Fruit fly (Drosophila melanogaster) whole organism, wandering third instar larva: Measurements from ENCODE around the gene Vha16-5.

ENCODE experiments used
- Abd-B ChIP-seq: fragments of >200 bp; optimal IDR thresholded peaks from 2 replicates; lab custom pipeline; 2017; ENCODE audit warnings: missing biosample characterization, missing genetic modification characterization
- CG32264 ChIP-seq: fragments of 200-800 bp; sonication (Bioruptor generic); optimal IDR thresholded peaks from 2 replicates; lab custom pipeline; 2016; ENCODE audit warnings: missing biosample characterization, missing genetic modification characterization
- CG9705 ChIP-seq: fragments of 200-800 bp; sonication (Bioruptor generic); optimal IDR thresholded peaks from 2 replicates; lab custom pipeline; 2018; ENCODE audit warnings: missing biosample characterization, mild to moderate bottlenecking, missing genetic modification characterization
- CrebA ChIP-seq: fragments of 200-800 bp; sonication (Bioruptor generic); optimal IDR thresholded peaks from 2 replicates; lab custom pipeline; 2016; ENCODE audit warnings: missing biosample characterization, mild to moderate bottlenecking, missing genetic modification characterization, borderline replicate concordance
- Dfd ChIP-seq: fragments of >200 bp; optimal IDR thresholded peaks from 2 replicates; lab custom pipeline; 2017; ENCODE audit warnings: missing biosample characterization, missing genetic modification characterization
- Dif ChIP-seq: fragments of 200-275, 200-300 bp; sonication (Bioruptor generic); optimal IDR thresholded peaks from 2 replicates; lab custom pipeline; 2018; ENCODE audit warnings: missing biosample characterization, missing genetic modification characterization; ENCODE audit not compliant: partially characterized antibody
- GATAd ChIP-seq: sonication (Bioruptor generic); optimal IDR thresholded peaks from 2 replicates; lab custom pipeline; 2016; ENCODE audit warnings: missing biosample characterization, missing genetic modification characterization
- HLH106 ChIP-seq: fragments of 200-800 bp; optimal IDR thresholded peaks from 3 replicates; lab custom pipeline; 2019; ENCODE audit warnings: missing biosample characterization, mild to moderate bottlenecking, missing genetic modification characterization, moderate library complexity
- Hnf4 ChIP-seq: fragments of 200-800 bp; sonication (Bioruptor generic); optimal IDR thresholded peaks from 2 replicates; lab custom pipeline; 2016; ENCODE audit warnings: missing biosample characterization, mild to moderate bottlenecking, missing genetic modification characterization
- Hr78 ChIP-seq: fragments of >200 bp; optimal IDR thresholded peaks from 2 replicates; lab custom pipeline; 2017; ENCODE audit warnings: missing biosample characterization, missing genetic modification characterization
- Hr83 ChIP-seq: fragments of 200-300 bp; sonication (Bioruptor generic); optimal IDR thresholded peaks from 2 replicates; lab custom pipeline; 2016; ENCODE audit warnings: missing biosample characterization, mild to moderate bottlenecking, missing genetic modification characterization, moderate library complexity; ENCODE audit not compliant: poor library complexity, severe bottlenecking
- Jra ChIP-seq: sonication (Bioruptor generic); optimal IDR thresholded peaks from 2 replicates; lab custom pipeline; 2016; ENCODE audit warnings: missing biosample characterization, missing genetic modification characterization
- Mio ChIP-seq: sonication (Bioruptor generic); optimal IDR thresholded peaks from 2 replicates; lab custom pipeline; 2016; ENCODE audit warnings: missing biosample characterization, missing genetic modification characterization
- Myc ChIP-seq: fragments of >200 bp; optimal IDR thresholded peaks from 2 replicates; lab custom pipeline; 2017
- N ChIP-seq: fragments of >200 bp; optimal IDR thresholded peaks from 2 replicates; lab custom pipeline; 2018; ENCODE audit warnings: missing biosample characterization, missing external identifiers, missing genetic modification characterization
- OdsH ChIP-seq: fragments of 200-800 bp; sonication (Bioruptor generic); optimal IDR thresholded peaks from 2 replicates; lab custom pipeline; 2016; ENCODE audit warnings: missing biosample characterization, mild to moderate bottlenecking, missing genetic modification characterization
- Rel ChIP-seq, 2 experiments: fragments of 200-800 bp; sonication (Bioruptor generic) in 1 of 2; optimal IDR thresholded peaks; 2 replicates in 1 of 2; 3 replicates in 1 of 2; lab custom pipeline; 2016 to 2019; ENCODE audit warnings: mild to moderate bottlenecking in 2 of 2, missing biosample characterization in 2 of 2, missing genetic modification characterization in 2 of 2, moderate library complexity in 1 of 2
- Sp1 ChIP-seq: fragments of 200-800 bp; sonication (Bioruptor generic); optimal IDR thresholded peaks from 3 replicates; lab custom pipeline; 2019; ENCODE audit warnings: missing biosample characterization, mild to moderate bottlenecking, missing genetic modification characterization, moderate library complexity
- Vsx2 ChIP-seq: fragments of 200-300, 225-300 bp; sonication (Bioruptor generic); optimal IDR thresholded peaks from 2 replicates; lab custom pipeline; 2018; ENCODE audit warnings: missing biosample characterization, missing genetic modification characterization; ENCODE audit not compliant: partially characterized antibody
- br ChIP-seq: fragments of 200-800 bp; sonication (Bioruptor generic); optimal IDR thresholded peaks from 2 replicates; lab custom pipeline; 2016; ENCODE audit warnings: missing biosample characterization, missing genetic modification characterization
- brk ChIP-seq: fragments of 200-800 bp; sonication (Bioruptor generic); optimal IDR thresholded peaks from 2 replicates; lab custom pipeline; 2016; ENCODE audit warnings: missing biosample characterization, mild to moderate bottlenecking, missing genetic modification characterization
- dl ChIP-seq, 2 experiments: fragments of 175-275, 200-275 bp in 1 of 2; fragments of 200-275 bp in 1 of 2; sonication (Bioruptor generic); optimal IDR thresholded peaks; lab custom pipeline; 2018; ENCODE audit warnings: mild to moderate bottlenecking in 2 of 2, missing biosample characterization in 2 of 2, missing genetic modification characterization in 2 of 2, moderate library complexity in 2 of 2; ENCODE audit not compliant: partially characterized antibody in 2 of 2, insufficient read depth in 1 of 2
- dmrt93B ChIP-seq: fragments of 200-800 bp; sonication (Bioruptor generic); optimal IDR thresholded peaks from 2 replicates; lab custom pipeline; 2018; ENCODE audit warnings: missing biosample characterization, mild to moderate bottlenecking, missing genetic modification characterization
- dsf ChIP-seq: sonication (Bioruptor generic); optimal IDR thresholded peaks from 2 replicates; lab custom pipeline; 2016; ENCODE audit warnings: missing biosample characterization, missing genetic modification characterization, borderline replicate concordance
- ey ChIP-seq: fragments of 200-800 bp; sonication (Bioruptor generic); optimal IDR thresholded peaks from 2 replicates; lab custom pipeline; 2016; ENCODE audit warnings: missing biosample characterization, missing genetic modification characterization
- foxo ChIP-seq, 2 experiments: fragments of 200-800 bp; sonication (Bioruptor generic); optimal IDR thresholded peaks; 2 replicates in 1 of 2; 3 replicates in 1 of 2; lab custom pipeline; 2016 to 2017; ENCODE audit warnings: missing biosample characterization in 2 of 2, missing genetic modification characterization in 2 of 2
- fru ChIP-seq: fragments of 200-800 bp; sonication (Bioruptor generic); optimal IDR thresholded peaks from 3 replicates; lab custom pipeline; 2016; ENCODE audit warnings: missing biosample characterization, mild to moderate bottlenecking, missing genetic modification characterization
- h ChIP-seq: fragments of 200-800 bp; sonication (Bioruptor generic); optimal IDR thresholded peaks from 3 replicates; lab custom pipeline; 2016; ENCODE audit warnings: missing biosample characterization, mild to moderate bottlenecking, missing genetic modification characterization
- jim ChIP-seq: fragments of 175-275, 200-325 bp; sonication (Bioruptor generic); optimal IDR thresholded peaks from 2 replicates; lab custom pipeline; 2016; ENCODE audit warnings: missing biosample characterization, mild to moderate bottlenecking, missing genetic modification characterization
- lola ChIP-seq: fragments of >200 bp; optimal IDR thresholded peaks from 2 replicates; lab custom pipeline; 2017; ENCODE audit warnings: missing biosample characterization, missing genetic modification characterization
- pan ChIP-seq: fragments of >200 bp; optimal IDR thresholded peaks from 2 replicates; lab custom pipeline; 2017
- psq ChIP-seq: fragments of 200-800 bp; sonication (Bioruptor generic); optimal IDR thresholded peaks from 3 replicates; lab custom pipeline; 2017; ENCODE audit warnings: missing biosample characterization, mild to moderate bottlenecking, missing genetic modification characterization, moderate library complexity
- rgr ChIP-seq: fragments of 200-800 bp; sonication (Bioruptor generic); optimal IDR thresholded peaks from 3 replicates; lab custom pipeline; 2016; ENCODE audit warnings: missing biosample characterization, mild to moderate bottlenecking, missing genetic modification characterization
- sage ChIP-seq: fragments of 200-800 bp; sonication (Bioruptor generic); optimal IDR thresholded peaks from 2 replicates; lab custom pipeline; 2016; ENCODE audit warnings: missing biosample characterization, mild to moderate bottlenecking, missing genetic modification characterization
- sv ChIP-seq: fragments of 200-800 bp; sonication (Bioruptor generic); optimal IDR thresholded peaks from 3 replicates; lab custom pipeline; 2016; ENCODE audit warnings: missing biosample characterization, missing genetic modification characterization
- tai ChIP-seq: sonication (Bioruptor generic); optimal IDR thresholded peaks from 2 replicates; lab custom pipeline; 2016; ENCODE audit warnings: missing biosample characterization, missing genetic modification characterization
- usp ChIP-seq: fragments of >200 bp; optimal IDR thresholded peaks from 2 replicates; lab custom pipeline; 2017; ENCODE audit warnings: missing biosample characterization, missing genetic modification characterization
- woc ChIP-seq: sonication (Bioruptor generic); optimal IDR thresholded peaks from 2 replicates; lab custom pipeline; 2016; ENCODE audit warnings: missing biosample characterization, mild to moderate bottlenecking, missing genetic modification characterization

Vha16-5 gene

DNA sequence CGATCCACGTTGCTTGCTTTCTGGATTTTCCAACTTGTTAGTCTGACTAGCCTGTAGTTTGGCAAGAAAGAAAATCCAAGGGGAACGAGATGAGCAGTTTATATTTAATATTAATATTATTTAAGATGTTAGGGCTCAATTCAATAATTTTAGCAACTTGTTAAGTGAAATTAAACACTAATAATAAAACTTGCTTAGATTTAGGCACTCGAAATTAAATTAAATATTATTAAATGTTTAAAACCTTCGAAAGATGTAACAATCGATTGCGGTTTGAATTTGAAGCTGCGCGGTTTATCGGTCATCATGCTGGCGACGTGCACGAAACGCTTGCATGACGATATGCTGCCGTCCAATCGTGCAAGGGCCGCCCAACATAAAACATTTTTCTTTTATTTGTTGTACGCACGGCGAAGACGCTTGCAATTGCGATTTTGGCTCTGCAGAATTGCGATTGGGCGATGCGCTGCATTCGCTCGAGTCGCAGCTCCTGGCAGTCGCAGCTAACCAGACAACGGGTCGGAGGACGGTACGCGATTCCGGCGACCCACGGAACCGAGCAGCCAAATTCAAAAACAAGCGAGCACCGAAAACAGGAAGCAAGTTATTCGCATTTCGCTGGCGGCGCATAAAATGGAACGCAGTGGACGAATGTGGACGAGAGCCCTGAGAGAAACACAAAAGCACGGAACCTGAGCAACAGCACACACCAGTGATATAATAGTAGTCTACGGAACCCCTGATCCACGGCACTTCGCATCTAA is at the start of gene Vha16-5, which contains the start of gene CG12299:
Gene Vha16-5 (minus strand): TSS at position 51 of the 764 bp plus-strand sequence.
Gene CG12299 (plus strand): TSS at position 353 of the 764 bp plus-strand sequence.
- no peak for TF ChIP-seq Dfd (GFP tag; lab: Kevin White, UChicago)
- no peak for TF ChIP-seq dsf (GFP tag; lab: Kevin White, UChicago)
- no peak for TF ChIP-seq Rel (GFP tag; optimal IDR thresholded peaks at IDR 0.05; lab: Kevin White, UChicago)
- TF ChIP-seq Rel (tag; optimal IDR thresholded peaks at IDR 0.05; lab: Kevin White, UChicago) = no peak
- peak; percentile 91 for TF ChIP-seq Hr83 (GFP tag; lab: Kevin White, UChicago)
- no peak for TF ChIP-seq foxo (GFP tag; optimal IDR thresholded peaks at IDR 0.05; lab: Kevin White, UChicago)
- no peak for TF ChIP-seq Mio (GFP tag; lab: Kevin White, UChicago)
- TF ChIP-seq OdsH (GFP tag; lab: Kevin White, UChicago) = peak; percentile 61
- TF ChIP-seq ey (GFP tag; lab: Kevin White, UChicago) = peak; percentile 67
- peak; percentile 67 for TF ChIP-seq br (GFP tag; lab: Kevin White, UChicago)
- TF ChIP-seq usp (GFP tag; lab: Kevin White, UChicago) = no peak
- TF ChIP-seq h = no peak
- no peak for TF ChIP-seq tai (GFP tag; lab: Kevin White, UChicago)
- TF ChIP-seq fru (GFP tag; lab: Kevin White, UChicago) = no peak
- peak; percentile 100 for TF ChIP-seq Vsx2 (GFP tag; lab: Kevin White, UChicago)
- TF ChIP-seq pan (lab: Kevin White, UChicago) = no peak
- TF ChIP-seq Hr78 (GFP tag; lab: Kevin White, UChicago) = no peak
- TF ChIP-seq Hnf4 (GFP tag; lab: Kevin White, UChicago) = no peak
- no peak for TF ChIP-seq CG9705 (GFP tag; lab: Kevin White, UChicago)
- no peak for TF ChIP-seq woc (GFP tag; lab: Kevin White, UChicago)
- TF ChIP-seq lola (GFP tag; lab: Kevin White, UChicago) = no peak
- TF ChIP-seq CrebA = no peak
- peak; percentile 100 for TF ChIP-seq Dif (GFP tag; lab: Kevin White, UChicago)
- peak; percentile 41 for TF ChIP-seq psq (GFP tag; lab: Kevin White, UChicago)
- TF ChIP-seq brk (GFP tag; lab: Kevin White, UChicago) = no peak
- no peak for TF ChIP-seq sage (GFP tag; lab: Kevin White, UChicago)
- peak; percentile 73 for TF ChIP-seq rgr (GFP tag; lab: Kevin White, UChicago)
- no peak for TF ChIP-seq Jra (GFP tag; lab: Kevin White, UChicago)
- TF ChIP-seq jim (GFP tag; lab: Kevin White, UChicago) = no peak
- TF ChIP-seq HLH106 (tag; lab: Kevin White, UChicago) = no peak
- peak; percentile 87 for TF ChIP-seq sv (GFP tag; lab: Kevin White, UChicago)
- TF ChIP-seq Sp1 = no peak
- peak; percentile 98 to 100 for TF ChIP-seq dl (GFP tag; optimal IDR thresholded peaks at IDR 0.05; lab: Kevin White, UChicago; ENCODE audit: insufficient read depth in 1 of 2, partially characterized antibody in 2 of 2)
- no peak for TF ChIP-seq Abd-B (GFP tag; lab: Kevin White, UChicago)
- no peak for TF ChIP-seq dmrt93B (GFP tag; lab: Kevin White, UChicago)
- TF ChIP-seq N (GFP tag; lab: Kevin White, UChicago) = no peak
- TF ChIP-seq CG32264 (GFP tag; lab: Kevin White, UChicago) = peak; percentile 26
- TF ChIP-seq Myc (lab: Kevin White, UChicago) = no peak
- peak; percentile 75 for TF ChIP-seq GATAd (GFP tag; lab: Kevin White, UChicago)
- TF ChIP-seq, all 38 proteins: peak for 12

DNA sequence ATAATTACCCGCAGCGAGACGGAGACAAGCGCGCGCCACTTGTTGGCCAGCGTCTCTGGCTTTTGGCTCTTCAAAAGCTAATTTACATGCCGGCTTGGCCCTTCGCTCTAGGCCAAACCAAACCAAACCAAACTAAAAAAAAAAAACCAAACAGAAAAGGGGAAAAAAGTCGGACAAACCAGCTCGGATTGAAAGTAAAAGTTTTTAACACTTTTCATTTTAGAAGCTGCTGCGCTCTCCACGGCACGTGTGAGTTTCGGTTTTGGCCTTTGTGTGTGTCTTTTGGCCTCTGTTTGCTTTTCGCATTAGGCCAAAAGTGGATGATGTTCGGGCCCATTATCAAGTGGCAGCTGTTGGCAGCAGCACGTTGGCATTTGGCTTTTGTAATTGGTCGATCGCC is 44.4 kb upstream of the Vha16-5 start:
- TF ChIP-seq CG9705 (GFP tag; lab: Kevin White, UChicago) (no peak), Sp1 (no peak), ey (GFP tag; lab: Kevin White, UChicago) (no peak), woc (GFP tag; lab: Kevin White, UChicago) (no peak), jim (GFP tag; lab: Kevin White, UChicago) (no peak), CrebA (no peak), Hr78 (GFP tag; lab: Kevin White, UChicago) (no peak), foxo (GFP tag; optimal IDR thresholded peaks at IDR 0.05; lab: Kevin White, UChicago) (no peak), Rel (GFP tag; optimal IDR thresholded peaks at IDR 0.05; lab: Kevin White, UChicago) (no peak), Rel (tag; optimal IDR thresholded peaks at IDR 0.05; lab: Kevin White, UChicago) (no peak), br (GFP tag; lab: Kevin White, UChicago) (no peak), rgr (GFP tag; lab: Kevin White, UChicago) (no peak), Myc (lab: Kevin White, UChicago) (no peak), Mio (GFP tag; lab: Kevin White, UChicago) (no peak), usp (GFP tag; lab: Kevin White, UChicago) (no peak), GATAd (GFP tag; lab: Kevin White, UChicago) (no peak), lola (GFP tag; lab: Kevin White, UChicago) (no peak), dsf (GFP tag; lab: Kevin White, UChicago) (no peak), dmrt93B (GFP tag; lab: Kevin White, UChicago) (no peak), Dif (GFP tag; lab: Kevin White, UChicago) (no peak)
